Fruit fly (Drosophila melanogaster) whole organism, adult: ENCODE measurements around the gene Cyp4ac1.

Experiments used
- CG11617 ChIP-seq: fragments of 200-800 bp; sonication (Bioruptor generic); optimal IDR thresholded peaks from 2 replicates; lab custom pipeline; 2017; ENCODE audit warnings: mild to moderate bottlenecking, missing biosample characterization, missing genetic modification reagents, missing genetic modification characterization
- CG12768 ChIP-seq: fragments of 200-800 bp; sonication (Bioruptor generic); optimal IDR thresholded peaks from 2 replicates; lab custom pipeline; 2017; ENCODE audit warnings: missing biosample characterization, missing genetic modification characterization, mild to moderate bottlenecking, moderate library complexity, missing genetic modification reagents
- CG14711 ChIP-seq: fragments of 200-800 bp; sonication (Bioruptor generic); optimal IDR thresholded peaks from 2 replicates; lab custom pipeline; 2018; ENCODE audit warnings: missing biosample characterization, mild to moderate bottlenecking, missing genetic modification characterization, moderate library complexity
- CG1620 ChIP-seq: fragments of 200-800 bp; sonication (Bioruptor generic); optimal IDR thresholded peaks from 2 replicates; lab custom pipeline; 2016; ENCODE audit warnings: missing biosample characterization, missing genetic modification characterization
- CG33017 ChIP-seq: fragments of 200-800 bp; sonication (Bioruptor generic); optimal IDR thresholded peaks from 2 replicates; lab custom pipeline; 2018; ENCODE audit warnings: missing biosample characterization, mild to moderate bottlenecking, missing genetic modification characterization, moderate library complexity
- CG5204 ChIP-seq: fragments of 200-800 bp; sonication (Bioruptor generic); optimal IDR thresholded peaks from 2 replicates; lab custom pipeline; 2016; ENCODE audit warnings: missing biosample characterization, missing genetic modification characterization
- CG7045 ChIP-seq: fragments of 200-800 bp; sonication (Bioruptor generic); optimal IDR thresholded peaks from 2 replicates; lab custom pipeline; 2017; ENCODE audit warnings: missing biosample characterization, mild to moderate bottlenecking, missing genetic modification characterization
- CG7101 ChIP-seq: fragments of 200-800 bp; sonication (Bioruptor generic); optimal IDR thresholded peaks from 2 replicates; lab custom pipeline; 2018; ENCODE audit warnings: missing biosample characterization, mild to moderate bottlenecking, missing genetic modification characterization, moderate library complexity
- Clk ChIP-seq: fragments of 200-800 bp; sonication (Bioruptor generic); optimal IDR thresholded peaks from 2 replicates; lab custom pipeline; 2017; ENCODE audit warnings: missing biosample characterization, missing genetic modification characterization
- Crg-1 ChIP-seq: fragments of 200-800 bp; sonication (Bioruptor generic); optimal IDR thresholded peaks from 2 replicates; lab custom pipeline; 2016; ENCODE audit warnings: missing biosample characterization, missing genetic modification characterization
- Hr96 ChIP-seq: fragments of 200-800 bp; sonication (Bioruptor generic); optimal IDR thresholded peaks from 2 replicates; lab custom pipeline; 2016; ENCODE audit warnings: missing biosample characterization, missing genetic modification characterization
- Mnt ChIP-seq: fragments of 200-800 bp; sonication (Bioruptor generic); optimal IDR thresholded peaks from 2 replicates; lab custom pipeline; 2016; ENCODE audit warnings: missing biosample characterization, mild to moderate bottlenecking, missing genetic modification characterization
- bab1 ChIP-seq: fragments of 200-800 bp; sonication (Bioruptor generic); optimal IDR thresholded peaks from 3 replicates; lab custom pipeline; 2019; ENCODE audit warnings: missing biosample characterization, mild to moderate bottlenecking, missing genetic modification characterization, moderate library complexity
- cic ChIP-seq: fragments of 200-800 bp; sonication (Bioruptor generic); optimal IDR thresholded peaks from 2 replicates; lab custom pipeline; 2017; ENCODE audit warnings: missing biosample characterization, mild to moderate bottlenecking, missing genetic modification characterization, moderate library complexity
- cnc ChIP-seq, 2 experiments: fragments of >200 bp; optimal IDR thresholded peaks; 2 replicates each; lab custom pipeline; 2017
- kay ChIP-seq: fragments of 200-800 bp; sonication (Bioruptor generic); peaks from one replicate; lab custom pipeline; 2016; ENCODE audit warnings: missing biosample characterization, missing genetic modification characterization, borderline replicate concordance
- ovo ChIP-seq: fragments of 200-800 bp; sonication (Bioruptor generic); optimal IDR thresholded peaks from 2 replicates; lab custom pipeline; 2016; ENCODE audit warnings: missing biosample characterization, missing genetic modification characterization
- pad ChIP-seq: fragments of 200-800 bp; sonication (Bioruptor generic); optimal IDR thresholded peaks from 3 replicates; lab custom pipeline; 2017; ENCODE audit warnings: missing biosample characterization, missing genetic modification characterization, mild to moderate bottlenecking, moderate library complexity, missing genetic modification reagents
- tj ChIP-seq: fragments of 200-800 bp; sonication (Bioruptor generic); optimal IDR thresholded peaks from 3 replicates; lab custom pipeline; 2017; ENCODE audit warnings: missing biosample characterization, mild to moderate bottlenecking, missing genetic modification characterization, moderate library complexity
- toe ChIP-seq: fragments of 200-800 bp; sonication (Bioruptor generic); optimal IDR thresholded peaks from 2 replicates; lab custom pipeline; 2016; ENCODE audit warnings: missing biosample characterization, missing genetic modification characterization

The Cyp4ac1 gene

DNA sequence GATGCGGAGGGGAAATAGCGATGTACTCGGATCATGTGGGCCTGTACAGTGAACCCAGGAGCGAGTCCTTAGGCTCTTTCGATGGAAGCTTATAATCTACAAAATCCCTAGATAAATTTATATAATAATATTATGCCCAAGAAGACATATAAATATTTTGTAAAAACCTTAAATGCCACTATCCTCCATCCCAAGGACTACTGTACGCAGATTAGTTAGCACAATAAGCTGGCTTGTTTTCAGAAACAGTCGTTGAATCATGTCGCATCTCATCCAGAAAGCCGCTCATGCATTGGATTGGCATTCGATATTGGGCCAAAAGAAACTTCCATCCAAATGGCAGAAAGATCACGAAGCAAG lies 24.4 kb downstream of the Cyp4ac1 start:
- TF ChIP-seq pad (GFP tag; lab: Kevin White, UChicago) (no peak), kay (GFP tag; lab: Kevin White, UChicago) (no peak), CG7045 (no peak), tj (GFP tag; lab: Kevin White, UChicago) (no peak), CG33017 (tag; lab: Kevin White, UChicago) (no peak), CG7101 (tag; lab: Kevin White, UChicago) (no peak), cic (GFP tag; lab: Kevin White, UChicago) (no peak), Hr96 (GFP tag; lab: Kevin White, UChicago) (no peak), Mnt (no peak), CG12768 (GFP tag; lab: Kevin White, UChicago) (no peak), CG5204 (GFP tag; lab: Kevin White, UChicago) (no peak), ovo (GFP tag; lab: Kevin White, UChicago) (no peak), toe (GFP tag; lab: Kevin White, UChicago) (no peak), CG14711 (no peak), CG1620 (GFP tag; lab: Kevin White, UChicago) (no peak), bab1 (GFP tag; lab: Kevin White, UChicago) (no peak), Crg-1 (GFP tag; lab: Kevin White, UChicago) (no peak), CG11617 (GFP tag; lab: Kevin White, UChicago) (no peak)

DNA sequence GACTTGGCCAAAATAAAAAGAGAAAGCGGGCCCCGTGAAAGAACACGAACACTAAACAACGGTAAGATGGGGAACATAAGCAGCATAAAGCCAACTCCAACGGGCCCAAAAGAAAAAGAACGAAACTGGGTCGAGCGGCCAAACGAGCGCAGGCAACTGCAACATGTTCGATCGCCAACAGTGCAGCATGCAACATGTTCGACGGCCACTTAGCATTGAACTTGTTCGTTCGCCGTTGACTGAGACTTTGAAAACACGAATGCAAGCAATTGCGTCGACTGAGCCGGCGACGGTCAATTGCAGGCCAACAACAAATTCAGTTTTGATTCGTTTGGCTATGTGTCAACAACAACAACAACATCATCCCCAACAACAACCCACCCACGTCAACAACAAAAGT lies 24.9 kb downstream of the Cyp4ac1 start, which contains the start of gene vri:
Gene vri (plus strand): TSS at position 224 of the 400 bp plus-strand sequence.
- no peak for TF ChIP-seq CG5204 (GFP tag; lab: Kevin White, UChicago)
- TF ChIP-seq toe (GFP tag; lab: Kevin White, UChicago) = no peak
- TF ChIP-seq Clk = no peak
- no peak for TF ChIP-seq Crg-1 (GFP tag; lab: Kevin White, UChicago)
- no peak for TF ChIP-seq CG7101 (tag; lab: Kevin White, UChicago)
- TF ChIP-seq CG33017 (tag; lab: Kevin White, UChicago) = no peak
- TF ChIP-seq CG11617 (GFP tag; lab: Kevin White, UChicago) = no peak
- no peak for TF ChIP-seq ovo (GFP tag; lab: Kevin White, UChicago)
- no peak for TF ChIP-seq CG7045
- no peak for TF ChIP-seq cic (GFP tag; lab: Kevin White, UChicago)
- TF ChIP-seq CG1620 (GFP tag; lab: Kevin White, UChicago) = no peak
- TF ChIP-seq cnc (optimal IDR thresholded peaks at IDR 0.05; lab: Kevin White, UChicago) = no peak
- TF ChIP-seq kay (GFP tag; lab: Kevin White, UChicago) = no peak
- TF ChIP-seq CG12768 (GFP tag; lab: Kevin White, UChicago) = no peak
- TF ChIP-seq Mnt = no peak

DNA sequence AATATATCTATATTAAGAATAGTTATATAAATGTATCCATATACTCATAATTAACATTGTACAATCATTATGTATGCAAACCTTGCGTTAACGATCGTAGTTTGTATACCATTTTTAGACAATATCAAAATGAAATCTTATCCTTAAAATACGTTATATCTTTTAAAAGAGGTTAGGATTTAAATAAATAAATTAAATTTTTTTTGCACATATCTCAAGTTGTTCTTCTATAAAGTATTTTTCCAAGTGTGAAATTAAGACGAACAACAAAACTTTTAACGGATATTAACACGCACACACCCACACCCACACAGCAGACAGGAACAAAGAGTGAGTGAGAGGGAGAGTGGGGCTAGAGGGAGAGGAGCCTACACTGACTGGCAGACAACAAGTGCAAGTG lies 26.1 kb downstream of the Cyp4ac1 start:
- TF ChIP-seq CG7101 (tag; lab: Kevin White, UChicago) (no peak), CG12768 (GFP tag; lab: Kevin White, UChicago) (no peak), cnc (optimal IDR thresholded peaks at IDR 0.05; lab: Kevin White, UChicago) (no peak), Hr96 (GFP tag; lab: Kevin White, UChicago) (no peak)

DNA sequence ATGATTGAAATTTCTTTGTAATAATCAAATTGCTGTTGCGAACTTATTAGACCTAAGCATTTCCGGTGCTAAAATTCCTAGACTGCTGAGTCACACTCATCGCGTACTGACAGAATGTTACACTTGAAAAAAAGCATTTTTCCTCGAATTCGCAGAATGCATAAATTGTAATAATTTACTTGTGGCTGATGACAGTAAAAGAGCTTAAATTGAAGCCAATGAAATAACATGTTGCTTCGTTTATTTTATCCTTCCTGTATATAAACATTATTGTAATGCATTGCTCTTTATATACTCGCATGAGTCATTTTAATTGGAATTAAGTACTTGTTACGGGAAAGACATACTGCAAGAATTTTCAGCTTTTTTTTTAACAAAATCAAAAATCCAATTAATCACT lies 26.7 kb downstream of the Cyp4ac1 start:
- TF ChIP-seq cnc (optimal IDR thresholded peaks at IDR 0.05; lab: Kevin White, UChicago) (no peak), CG33017 (tag; lab: Kevin White, UChicago) (no peak), tj (GFP tag; lab: Kevin White, UChicago) (no peak), CG11617 (GFP tag; lab: Kevin White, UChicago) (no peak), CG14711 (no peak), CG5204 (GFP tag; lab: Kevin White, UChicago) (no peak), CG12768 (GFP tag; lab: Kevin White, UChicago) (no peak), kay (GFP tag; lab: Kevin White, UChicago) (no peak), Crg-1 (GFP tag; lab: Kevin White, UChicago) (no peak), CG7101 (tag; lab: Kevin White, UChicago) (no peak), cic (GFP tag; lab: Kevin White, UChicago) (no peak), pad (GFP tag; lab: Kevin White, UChicago) (no peak), toe (GFP tag; lab: Kevin White, UChicago) (no peak), Clk (no peak), Mnt (no peak), CG1620 (GFP tag; lab: Kevin White, UChicago) (no peak)

DNA sequence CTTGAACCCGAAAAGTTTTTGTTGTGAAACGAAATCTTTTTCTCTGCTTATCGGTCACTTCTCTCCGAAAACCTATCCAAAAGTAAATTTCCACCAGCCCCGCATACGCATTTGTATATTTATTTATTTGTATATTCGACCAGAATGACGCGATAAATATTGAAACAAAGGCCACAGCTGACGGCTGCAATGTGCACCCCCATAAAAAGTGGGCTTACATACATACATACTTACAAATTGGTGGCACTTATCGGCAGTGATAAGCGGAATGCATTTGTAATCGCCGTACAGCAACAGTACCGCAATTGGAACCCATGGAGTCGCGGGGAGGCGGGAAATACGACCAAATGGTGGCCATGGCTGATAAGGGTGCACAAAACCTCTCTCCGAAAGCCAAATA lies 27.4 kb downstream of the Cyp4ac1 start:
- TF ChIP-seq cic (GFP tag; lab: Kevin White, UChicago) (peak; percentile 83), CG33017 (tag; lab: Kevin White, UChicago) (peak; percentile 35), kay (GFP tag; lab: Kevin White, UChicago) (peak; percentile 82), ovo (GFP tag; lab: Kevin White, UChicago) (no peak), cnc (optimal IDR thresholded peaks at IDR 0.05; lab: Kevin White, UChicago) (no peak)

DNA sequence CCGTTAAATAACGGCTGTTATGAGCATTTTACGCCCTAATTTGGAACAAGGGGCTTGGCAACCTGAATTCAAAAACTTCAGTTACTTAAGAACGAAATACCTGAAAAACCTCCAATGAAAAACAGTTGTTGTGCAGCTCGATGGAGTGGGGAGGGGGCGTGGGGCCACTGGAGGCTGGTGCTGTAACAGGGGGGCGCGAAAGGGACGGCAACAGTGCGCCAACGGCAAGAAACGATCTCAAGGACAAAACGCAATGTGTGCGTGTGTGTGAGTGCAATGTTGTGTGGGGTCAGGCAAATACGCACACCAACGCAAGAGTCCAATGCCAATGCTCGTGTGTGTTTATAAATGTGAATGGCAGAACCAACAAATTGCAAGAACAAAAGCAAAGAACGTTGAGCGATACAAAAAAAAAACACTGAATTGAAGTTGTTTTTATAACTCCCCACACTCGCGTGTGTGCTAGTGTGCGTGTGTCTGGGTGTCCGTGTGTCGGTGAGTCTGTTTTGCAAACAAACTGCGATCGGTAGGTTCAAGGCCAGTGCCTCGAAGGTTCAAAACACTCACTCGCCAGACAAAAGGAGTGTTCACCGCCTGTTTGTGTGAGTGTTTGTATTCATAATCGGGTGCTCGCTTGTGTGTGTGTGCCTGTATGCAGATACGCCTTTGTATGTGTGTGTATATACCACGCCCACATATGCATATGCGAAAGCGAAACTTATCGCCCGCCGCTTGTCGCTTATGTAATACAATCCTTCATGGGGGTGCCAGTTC lies 28.3 kb downstream of the Cyp4ac1 start:
- TF ChIP-seq Hr96 (GFP tag; lab: Kevin White, UChicago) = no peak
- no peak for TF ChIP-seq CG7101 (tag; lab: Kevin White, UChicago)
- TF ChIP-seq CG7045 = no peak
- no peak for TF ChIP-seq CG14711
- no peak for TF ChIP-seq CG33017 (tag; lab: Kevin White, UChicago)
- no peak for TF ChIP-seq Clk
- no peak for TF ChIP-seq tj (GFP tag; lab: Kevin White, UChicago)
- TF ChIP-seq Mnt = no peak
- TF ChIP-seq pad (GFP tag; lab: Kevin White, UChicago) = no peak
- no peak for TF ChIP-seq kay (GFP tag; lab: Kevin White, UChicago)
- TF ChIP-seq CG12768 (GFP tag; lab: Kevin White, UChicago) = no peak
- no peak for TF ChIP-seq toe (GFP tag; lab: Kevin White, UChicago)
